Worm (Caenorhabditis elegans): ENCODE results near the gene grl-17.

- no peak for TF ChIP-seq ztf-23 (GFP tag; IDR thresholded peaks at IDR 0.05)
- TF ChIP-seq cog-1 (tag; optimal IDR thresholded peaks at IDR 0.05): no peak
- no peak for TF ChIP-seq tab-1 (GFP tag; IDR thresholded peaks at IDR 0.05)
- no peak for TF ChIP-seq flt-1 (GFP tag; IDR thresholded peaks at IDR 0.05)
- TF ChIP-seq med-1 (GFP tag; optimal IDR thresholded peaks at IDR 0.05; ENCODE audit: insufficient read depth): no peak
- no peak for TF ChIP-seq T22C8.4 (GFP tag; IDR thresholded peaks at IDR 0.05)
- no peak for TF ChIP-seq klf-2 (GFP tag; conservative IDR thresholded peaks at IDR 0.05)
- TF ChIP-seq ref-1 (GFP tag; conservative IDR thresholded peaks at IDR 0.05): no peak
- no peak for TF ChIP-seq ztf-29 (GFP tag; IDR thresholded peaks at IDR 0.05)
These were observed 31.3 kb downstream of the grl-17 start for ce11 chrV:13532469-13532868.
